Worm (Caenorhabditis elegans): ENCODE measurements around the gene clec-27.

Gene clec-27

ce11 chrV:16880054-16880453, 25.6 kb downstream of the clec-27 start, which contains the start of gene F09C6.3:
Gene F09C6.3 (minus strand): TSS chrV:16880154.
- TF ChIP-seq hlh-4 (tag; optimal IDR thresholded peaks at IDR 0.05) = no peak
- TF ChIP-seq snu-23 (GFP tag; optimal IDR thresholded peaks at IDR 0.05) = no peak
- no peak for TF ChIP-seq nhr-12 (tag; optimal IDR thresholded peaks at IDR 0.05)
- no peak for TF ChIP-seq snpc-4 (tag; optimal IDR thresholded peaks at IDR 0.05)
- TF ChIP-seq pax-3 (tag; optimal IDR thresholded peaks at IDR 0.05) = no peak
- TF ChIP-seq nhr-85 (tag) = no peak
- TF ChIP-seq nhr-71 (tag; optimal IDR thresholded peaks at IDR 0.05) = no peak
- no peak for TF ChIP-seq nhr-28 (tag; optimal IDR thresholded peaks at IDR 0.05)
- TF ChIP-seq lir-3 (tag; optimal IDR thresholded peaks at IDR 0.05; ENCODE audit: poor library complexity) = no peak
- no peak for TF ChIP-seq sup-37 (GFP tag; optimal IDR thresholded peaks at IDR 0.05)
- TF ChIP-seq nhr-19 (GFP tag; conservative IDR thresholded peaks at IDR 0.05) = no peak
- no peak for TF ChIP-seq unc-86 (tag; optimal IDR thresholded peaks at IDR 0.05)
- no peak for TF ChIP-seq lin-15B (tag; optimal IDR thresholded peaks at IDR 0.05)

ce11 chrV:16880679-16881078, 26.2 kb downstream of the clec-27 start, which contains the start of gene F09C6.14:
Gene F09C6.14 (plus strand): TSS chrV:16880979.
- no peak for TF ChIP-seq hpl-2 (GFP tag; optimal IDR thresholded peaks at IDR 0.05)
- no peak for TF ChIP-seq snu-23 (GFP tag; optimal IDR thresholded peaks at IDR 0.05)
- no peak for TF ChIP-seq ceh-88 (GFP tag; IDR thresholded peaks at IDR 0.05)
- no peak for TF ChIP-seq nhr-28 (tag; optimal IDR thresholded peaks at IDR 0.05)
- no peak for TF ChIP-seq zip-4 (GFP tag; optimal IDR thresholded peaks at IDR 0.05)
- no peak for TF ChIP-seq grh-1 (GFP tag; IDR thresholded peaks at IDR 0.05)
- TF ChIP-seq blmp-1 (tag; optimal IDR thresholded peaks at IDR 0.05) = no peak
- no peak for TF ChIP-seq sptf-1 (tag; optimal IDR thresholded peaks at IDR 0.05)
- no peak for TF ChIP-seq dsc-1 (tag; optimal IDR thresholded peaks at IDR 0.05)
- TF ChIP-seq efl-3 (GFP tag; optimal IDR thresholded peaks at IDR 0.05) = no peak
- no peak for TF ChIP-seq nhr-20 (tag; optimal IDR thresholded peaks at IDR 0.05)
- no peak for TF ChIP-seq nhr-85 (tag)

- TF ChIP-seq blmp-1 (tag; optimal IDR thresholded peaks at IDR 0.05) (no peak), nhr-20 (tag; optimal IDR thresholded peaks at IDR 0.05) (peak; percentile 47), sptf-1 (tag; optimal IDR thresholded peaks at IDR 0.05) (no peak), nhr-77 (tag; optimal IDR thresholded peaks at IDR 0.05) (peak; percentile 8)
These were observed 28.0 kb downstream of the clec-27 start, which contains the start of the genes F09C6.11 and F09C6.12 for ce11 chrV:16882260-16882918. Gene F09C6.11 (minus strand): TSS chrV:16882310. Gene F09C6.12 (plus strand): TSS chrV:16882868.

ce11 chrV:16884744-16885143, 30.3 kb downstream of the clec-27 start, which contains the start of gene F09C6.13:
Gene F09C6.13 (plus strand): TSS chrV:16885044.
- TF ChIP-seq sptf-1 (tag; optimal IDR thresholded peaks at IDR 0.05) = no peak
- TF ChIP-seq snpc-4 (tag; optimal IDR thresholded peaks at IDR 0.05) = no peak
- no peak for TF ChIP-seq pag-3 (tag; optimal IDR thresholded peaks at IDR 0.05; ENCODE audit: borderline replicate concordance, insufficient read depth)
- no peak for TF ChIP-seq egl-27 (tag; optimal IDR thresholded peaks at IDR 0.05)
- TF ChIP-seq nhr-84 (tag; optimal IDR thresholded peaks at IDR 0.05) = no peak
- no peak for TF ChIP-seq unc-62 (GFP tag; optimal IDR thresholded peaks at IDR 0.05)
- TF ChIP-seq ama-1 (optimal IDR thresholded peaks at IDR 0.05) = no peak
- TF ChIP-seq ztf-11 (tag; optimal IDR thresholded peaks at IDR 0.05) = no peak
- TF ChIP-seq aha-1 (tag; optimal IDR thresholded peaks at IDR 0.05) = no peak
- no peak for TF ChIP-seq Y116A8C.19 (tag; optimal IDR thresholded peaks at IDR 0.05; ENCODE audit: borderline replicate concordance)
- TF ChIP-seq snu-23 (GFP tag; optimal IDR thresholded peaks at IDR 0.05) = no peak
- TF ChIP-seq aly-2 (tag; optimal IDR thresholded peaks at IDR 0.05) = no peak
- TF ChIP-seq mdl-1 (tag; optimal IDR thresholded peaks at IDR 0.05) = no peak
- TF ChIP-seq fkh-10 (GFP tag; optimal IDR thresholded peaks at IDR 0.05) = no peak
